Fruit fly (Drosophila melanogaster) whole organism, wandering third instar larva: ENCODE results near the gene CG42818.

Experiments used
- Abd-B ChIP-seq: fragments of >200 bp; optimal IDR thresholded peaks from 2 replicates; lab custom pipeline; 2017; ENCODE audit warnings: missing biosample characterization, missing genetic modification characterization
- CG32264 ChIP-seq: fragments of 200-800 bp; sonication (Bioruptor generic); optimal IDR thresholded peaks from 2 replicates; lab custom pipeline; 2016; ENCODE audit warnings: missing biosample characterization, missing genetic modification characterization
- CG9705 ChIP-seq: fragments of 200-800 bp; sonication (Bioruptor generic); optimal IDR thresholded peaks from 2 replicates; lab custom pipeline; 2018; ENCODE audit warnings: missing biosample characterization, mild to moderate bottlenecking, missing genetic modification characterization
- CrebA ChIP-seq: fragments of 200-800 bp; sonication (Bioruptor generic); optimal IDR thresholded peaks from 2 replicates; lab custom pipeline; 2016; ENCODE audit warnings: missing biosample characterization, mild to moderate bottlenecking, missing genetic modification characterization, borderline replicate concordance
- Dfd ChIP-seq: fragments of >200 bp; optimal IDR thresholded peaks from 2 replicates; lab custom pipeline; 2017; ENCODE audit warnings: missing biosample characterization, missing genetic modification characterization
- Dif ChIP-seq: fragments of 200-275, 200-300 bp; sonication (Bioruptor generic); optimal IDR thresholded peaks from 2 replicates; lab custom pipeline; 2018; ENCODE audit warnings: missing biosample characterization, missing genetic modification characterization; ENCODE audit not compliant: partially characterized antibody
- GATAd ChIP-seq: sonication (Bioruptor generic); optimal IDR thresholded peaks from 2 replicates; lab custom pipeline; 2016; ENCODE audit warnings: missing biosample characterization, missing genetic modification characterization
- HLH106 ChIP-seq: fragments of 200-800 bp; optimal IDR thresholded peaks from 3 replicates; lab custom pipeline; 2019; ENCODE audit warnings: missing biosample characterization, mild to moderate bottlenecking, missing genetic modification characterization, moderate library complexity
- Hnf4 ChIP-seq: fragments of 200-800 bp; sonication (Bioruptor generic); optimal IDR thresholded peaks from 2 replicates; lab custom pipeline; 2016; ENCODE audit warnings: missing biosample characterization, mild to moderate bottlenecking, missing genetic modification characterization
- Hr78 ChIP-seq: fragments of >200 bp; optimal IDR thresholded peaks from 2 replicates; lab custom pipeline; 2017; ENCODE audit warnings: missing biosample characterization, missing genetic modification characterization
- Hr83 ChIP-seq: fragments of 200-300 bp; sonication (Bioruptor generic); optimal IDR thresholded peaks from 2 replicates; lab custom pipeline; 2016; ENCODE audit warnings: missing biosample characterization, mild to moderate bottlenecking, missing genetic modification characterization, moderate library complexity; ENCODE audit not compliant: poor library complexity, severe bottlenecking
- Jra ChIP-seq: sonication (Bioruptor generic); optimal IDR thresholded peaks from 2 replicates; lab custom pipeline; 2016; ENCODE audit warnings: missing biosample characterization, missing genetic modification characterization
- Mio ChIP-seq: sonication (Bioruptor generic); optimal IDR thresholded peaks from 2 replicates; lab custom pipeline; 2016; ENCODE audit warnings: missing biosample characterization, missing genetic modification characterization
- Myc ChIP-seq: fragments of >200 bp; optimal IDR thresholded peaks from 2 replicates; lab custom pipeline; 2017
- OdsH ChIP-seq: fragments of 200-800 bp; sonication (Bioruptor generic); optimal IDR thresholded peaks from 2 replicates; lab custom pipeline; 2016; ENCODE audit warnings: missing biosample characterization, mild to moderate bottlenecking, missing genetic modification characterization
- Rel ChIP-seq, 2 experiments: fragments of 200-800 bp; sonication (Bioruptor generic) in 1 of 2; optimal IDR thresholded peaks; 2 replicates in 1 of 2; 3 replicates in 1 of 2; lab custom pipeline; 2016 to 2019; ENCODE audit warnings: mild to moderate bottlenecking in 2 of 2, missing biosample characterization in 2 of 2, missing genetic modification characterization in 2 of 2, moderate library complexity in 1 of 2
- Vsx2 ChIP-seq: fragments of 200-300, 225-300 bp; sonication (Bioruptor generic); optimal IDR thresholded peaks from 2 replicates; lab custom pipeline; 2018; ENCODE audit warnings: missing biosample characterization, missing genetic modification characterization; ENCODE audit not compliant: partially characterized antibody
- br ChIP-seq: fragments of 200-800 bp; sonication (Bioruptor generic); optimal IDR thresholded peaks from 2 replicates; lab custom pipeline; 2016; ENCODE audit warnings: missing biosample characterization, missing genetic modification characterization
- brk ChIP-seq: fragments of 200-800 bp; sonication (Bioruptor generic); optimal IDR thresholded peaks from 2 replicates; lab custom pipeline; 2016; ENCODE audit warnings: missing biosample characterization, mild to moderate bottlenecking, missing genetic modification characterization
- dl ChIP-seq, 2 experiments: fragments of 175-275, 200-275 bp in 1 of 2; fragments of 200-275 bp in 1 of 2; sonication (Bioruptor generic); optimal IDR thresholded peaks; lab custom pipeline; 2018; ENCODE audit warnings: mild to moderate bottlenecking in 2 of 2, missing biosample characterization in 2 of 2, missing genetic modification characterization in 2 of 2, moderate library complexity in 2 of 2; ENCODE audit not compliant: partially characterized antibody in 2 of 2, insufficient read depth in 1 of 2
- dmrt93B ChIP-seq: fragments of 200-800 bp; sonication (Bioruptor generic); optimal IDR thresholded peaks from 2 replicates; lab custom pipeline; 2018; ENCODE audit warnings: missing biosample characterization, mild to moderate bottlenecking, missing genetic modification characterization
- dsf ChIP-seq: sonication (Bioruptor generic); optimal IDR thresholded peaks from 2 replicates; lab custom pipeline; 2016; ENCODE audit warnings: missing biosample characterization, missing genetic modification characterization, borderline replicate concordance
- ey ChIP-seq: fragments of 200-800 bp; sonication (Bioruptor generic); optimal IDR thresholded peaks from 2 replicates; lab custom pipeline; 2016; ENCODE audit warnings: missing biosample characterization, missing genetic modification characterization
- foxo ChIP-seq, 2 experiments: fragments of 200-800 bp; sonication (Bioruptor generic); optimal IDR thresholded peaks; 2 replicates in 1 of 2; 3 replicates in 1 of 2; lab custom pipeline; 2016 to 2017; ENCODE audit warnings: missing biosample characterization in 2 of 2, missing genetic modification characterization in 2 of 2
- fru ChIP-seq: fragments of 200-800 bp; sonication (Bioruptor generic); optimal IDR thresholded peaks from 3 replicates; lab custom pipeline; 2016; ENCODE audit warnings: missing biosample characterization, mild to moderate bottlenecking, missing genetic modification characterization
- h ChIP-seq: fragments of 200-800 bp; sonication (Bioruptor generic); optimal IDR thresholded peaks from 3 replicates; lab custom pipeline; 2016; ENCODE audit warnings: missing biosample characterization, mild to moderate bottlenecking, missing genetic modification characterization
- jim ChIP-seq: fragments of 175-275, 200-325 bp; sonication (Bioruptor generic); optimal IDR thresholded peaks from 2 replicates; lab custom pipeline; 2016; ENCODE audit warnings: missing biosample characterization, mild to moderate bottlenecking, missing genetic modification characterization
- lola ChIP-seq: fragments of >200 bp; optimal IDR thresholded peaks from 2 replicates; lab custom pipeline; 2017; ENCODE audit warnings: missing biosample characterization, missing genetic modification characterization
- pan ChIP-seq: fragments of >200 bp; optimal IDR thresholded peaks from 2 replicates; lab custom pipeline; 2017
- psq ChIP-seq: fragments of 200-800 bp; sonication (Bioruptor generic); optimal IDR thresholded peaks from 3 replicates; lab custom pipeline; 2017; ENCODE audit warnings: missing biosample characterization, mild to moderate bottlenecking, missing genetic modification characterization, moderate library complexity
- rgr ChIP-seq: fragments of 200-800 bp; sonication (Bioruptor generic); optimal IDR thresholded peaks from 3 replicates; lab custom pipeline; 2016; ENCODE audit warnings: missing biosample characterization, mild to moderate bottlenecking, missing genetic modification characterization
- sage ChIP-seq: fragments of 200-800 bp; sonication (Bioruptor generic); optimal IDR thresholded peaks from 2 replicates; lab custom pipeline; 2016; ENCODE audit warnings: missing biosample characterization, mild to moderate bottlenecking, missing genetic modification characterization
- sv ChIP-seq: fragments of 200-800 bp; sonication (Bioruptor generic); optimal IDR thresholded peaks from 3 replicates; lab custom pipeline; 2016; ENCODE audit warnings: missing biosample characterization, missing genetic modification characterization
- tai ChIP-seq: sonication (Bioruptor generic); optimal IDR thresholded peaks from 2 replicates; lab custom pipeline; 2016; ENCODE audit warnings: missing biosample characterization, missing genetic modification characterization
- usp ChIP-seq: fragments of >200 bp; optimal IDR thresholded peaks from 2 replicates; lab custom pipeline; 2017; ENCODE audit warnings: missing biosample characterization, missing genetic modification characterization
- woc ChIP-seq: sonication (Bioruptor generic); optimal IDR thresholded peaks from 2 replicates; lab custom pipeline; 2016; ENCODE audit warnings: missing biosample characterization, mild to moderate bottlenecking, missing genetic modification characterization

CG42818 gene

dm6 chr2L:16231265-16231664 is 10.5 kb upstream of the CG42818 start, which contains the start of gene Ca-Ma2d:
Gene Ca-Ma2d, plus strand, starts transcription at chr2L:16231475.
- TF ChIP-seq foxo (GFP tag; optimal IDR thresholded peaks at IDR 0.05; lab: Kevin White, UChicago) (no peak), Vsx2 (GFP tag; lab: Kevin White, UChicago) (no peak), Rel (GFP tag; optimal IDR thresholded peaks at IDR 0.05; lab: Kevin White, UChicago) (no peak), Rel (tag; optimal IDR thresholded peaks at IDR 0.05; lab: Kevin White, UChicago) (no peak), dsf (GFP tag; lab: Kevin White, UChicago) (no peak)
- TF ChIP-seq, all 38 proteins: peak for 0

dm6 chr2L:16234817-16235216 is 6.9 kb upstream of the CG42818 start:
- TF ChIP-seq CG9705 (GFP tag; lab: Kevin White, UChicago): no peak
- no peak for TF ChIP-seq br (GFP tag; lab: Kevin White, UChicago)
- no peak for TF ChIP-seq dl (GFP tag; optimal IDR thresholded peaks at IDR 0.05; lab: Kevin White, UChicago; ENCODE audit: insufficient read depth in 1 of 2, partially characterized antibody in 2 of 2)
- no peak for TF ChIP-seq brk (GFP tag; lab: Kevin White, UChicago)
- TF ChIP-seq CrebA (GFP tag; lab: Kevin White, UChicago): no peak
- no peak for TF ChIP-seq psq (GFP tag; lab: Kevin White, UChicago)

- TF ChIP-seq Abd-B (GFP tag; lab: Kevin White, UChicago): no peak
- no peak for TF ChIP-seq lola (GFP tag; lab: Kevin White, UChicago)
- no peak for TF ChIP-seq jim
- no peak for TF ChIP-seq CrebA (GFP tag; lab: Kevin White, UChicago)
- TF ChIP-seq ey (GFP tag; lab: Kevin White, UChicago): peak; percentile 60
- peak; percentile 23 for TF ChIP-seq Hnf4 (GFP tag; lab: Kevin White, UChicago)
- peak; percentile 54 for TF ChIP-seq h
- TF ChIP-seq usp (GFP tag; lab: Kevin White, UChicago): no peak
- TF ChIP-seq tai (GFP tag; lab: Kevin White, UChicago): no peak
- TF ChIP-seq Hr78 (GFP tag; lab: Kevin White, UChicago): no peak
- TF ChIP-seq dsf (GFP tag; lab: Kevin White, UChicago): no peak
- no peak for TF ChIP-seq Jra
- TF ChIP-seq foxo (GFP tag; optimal IDR thresholded peaks at IDR 0.05; lab: Kevin White, UChicago): peak in 1 of 2 experiments; percentile 49
- peak; percentile 42 for TF ChIP-seq woc (GFP tag; lab: Kevin White, UChicago)
- TF ChIP-seq Dif (GFP tag; lab: Kevin White, UChicago): peak; percentile 82
- TF ChIP-seq OdsH (GFP tag; lab: Kevin White, UChicago): peak; percentile 33
- TF ChIP-seq sv (GFP tag; lab: Kevin White, UChicago): peak; percentile 19
- TF ChIP-seq CG32264: no peak
- TF ChIP-seq Hr83 (GFP tag; lab: Kevin White, UChicago): no peak
- no peak for TF ChIP-seq GATAd (GFP tag; lab: Kevin White, UChicago)
- no peak for TF ChIP-seq pan (lab: Kevin White, UChicago)
- no peak for TF ChIP-seq dmrt93B (GFP tag; lab: Kevin White, UChicago)
- TF ChIP-seq Dfd (GFP tag; lab: Kevin White, UChicago): no peak
- TF ChIP-seq sage (GFP tag; lab: Kevin White, UChicago): no peak
- peak; percentile 40 for TF ChIP-seq rgr (GFP tag; lab: Kevin White, UChicago)
- TF ChIP-seq brk (GFP tag; lab: Kevin White, UChicago): no peak
- no peak for TF ChIP-seq CG9705 (GFP tag; lab: Kevin White, UChicago)
- TF ChIP-seq Myc (lab: Kevin White, UChicago): no peak
- TF ChIP-seq HLH106 (tag; lab: Kevin White, UChicago): no peak
- TF ChIP-seq Rel (GFP tag; optimal IDR thresholded peaks at IDR 0.05; lab: Kevin White, UChicago): no peak
- no peak for TF ChIP-seq Rel (tag; optimal IDR thresholded peaks at IDR 0.05; lab: Kevin White, UChicago)
- no peak for TF ChIP-seq Mio (GFP tag; lab: Kevin White, UChicago)
- no peak for TF ChIP-seq Vsx2 (GFP tag; lab: Kevin White, UChicago)
- TF ChIP-seq fru (GFP tag; lab: Kevin White, UChicago): peak; percentile 85
- peak; percentile 31 for TF ChIP-seq psq (GFP tag; lab: Kevin White, UChicago)
- peak; percentile 43 to 77 for TF ChIP-seq dl (GFP tag; optimal IDR thresholded peaks at IDR 0.05; lab: Kevin White, UChicago; ENCODE audit: insufficient read depth in 1 of 2, partially characterized antibody in 2 of 2)
- TF ChIP-seq br (GFP tag; lab: Kevin White, UChicago): peak; percentile 49
Measured at dm6 chr2L:16251598-16252131, 9.9 kb downstream of the CG42818 start, which contains the start of gene CG46309. Gene CG46309, minus strand, starts transcription at chr2L:16251788.
